Fruit fly (Drosophila melanogaster) whole organism, adult: ENCODE data around the gene CG42764.

Experiments
- CG14711 ChIP-seq: fragments of 200-800 bp; sonication (Bioruptor generic); optimal IDR thresholded peaks from 2 replicates; lab custom pipeline; 2018; ENCODE audit warnings: missing biosample characterization, mild to moderate bottlenecking, missing genetic modification characterization, moderate library complexity
- CG5204 ChIP-seq: fragments of 200-800 bp; sonication (Bioruptor generic); optimal IDR thresholded peaks from 2 replicates; lab custom pipeline; 2016; ENCODE audit warnings: missing biosample characterization, missing genetic modification characterization
- CG7101 ChIP-seq: fragments of 200-800 bp; sonication (Bioruptor generic); optimal IDR thresholded peaks from 2 replicates; lab custom pipeline; 2018; ENCODE audit warnings: missing biosample characterization, mild to moderate bottlenecking, missing genetic modification characterization, moderate library complexity
- Crg-1 ChIP-seq: fragments of 200-800 bp; sonication (Bioruptor generic); optimal IDR thresholded peaks from 2 replicates; lab custom pipeline; 2016; ENCODE audit warnings: missing biosample characterization, missing genetic modification characterization
- Hr96 ChIP-seq: fragments of 200-800 bp; sonication (Bioruptor generic); optimal IDR thresholded peaks from 2 replicates; lab custom pipeline; 2016; ENCODE audit warnings: missing biosample characterization, missing genetic modification characterization
- Mnt ChIP-seq: fragments of 200-800 bp; sonication (Bioruptor generic); optimal IDR thresholded peaks from 2 replicates; lab custom pipeline; 2016; ENCODE audit warnings: missing biosample characterization, mild to moderate bottlenecking, missing genetic modification characterization
- bab1 ChIP-seq: fragments of 200-800 bp; sonication (Bioruptor generic); optimal IDR thresholded peaks from 3 replicates; lab custom pipeline; 2019; ENCODE audit warnings: missing biosample characterization, mild to moderate bottlenecking, missing genetic modification characterization, moderate library complexity
- cic ChIP-seq: fragments of 200-800 bp; sonication (Bioruptor generic); optimal IDR thresholded peaks from 2 replicates; lab custom pipeline; 2017; ENCODE audit warnings: missing biosample characterization, mild to moderate bottlenecking, missing genetic modification characterization, moderate library complexity
- cnc ChIP-seq, 2 experiments: fragments of >200 bp; optimal IDR thresholded peaks; 2 replicates each; lab custom pipeline; 2017
- kay ChIP-seq: fragments of 200-800 bp; sonication (Bioruptor generic); peaks from one replicate; lab custom pipeline; 2016; ENCODE audit warnings: missing biosample characterization, missing genetic modification characterization, borderline replicate concordance
- toe ChIP-seq: fragments of 200-800 bp; sonication (Bioruptor generic); optimal IDR thresholded peaks from 2 replicates; lab custom pipeline; 2016; ENCODE audit warnings: missing biosample characterization, missing genetic modification characterization

DNA sequence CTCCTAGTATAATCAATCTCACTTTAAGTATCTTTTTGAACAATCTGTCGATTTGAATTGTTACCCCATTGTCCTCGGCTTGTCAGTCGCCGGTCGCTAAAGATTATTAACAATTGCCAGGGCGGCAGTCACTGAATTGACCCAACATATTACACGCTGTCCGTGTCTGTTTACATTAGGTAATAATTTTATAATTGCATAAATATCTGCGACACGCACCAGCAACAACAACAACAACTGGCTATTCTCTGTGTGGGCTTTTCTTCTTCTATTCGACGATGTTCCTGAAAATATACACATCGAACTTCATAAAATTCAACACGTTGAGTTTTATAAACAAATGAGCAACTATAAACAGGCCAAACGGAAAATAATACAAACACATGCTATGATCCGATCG lies 17.1 kb downstream of the CG42764 start:
- TF ChIP-seq CG5204 (GFP tag; lab: Kevin White, UChicago) = no peak
- no peak for TF ChIP-seq Crg-1 (GFP tag; lab: Kevin White, UChicago)
- no peak for TF ChIP-seq kay (GFP tag; lab: Kevin White, UChicago)
- no peak for TF ChIP-seq Mnt (GFP tag; lab: Kevin White, UChicago)
- TF ChIP-seq cnc (optimal IDR thresholded peaks at IDR 0.05; lab: Kevin White, UChicago) = no peak
- no peak for TF ChIP-seq cic (GFP tag; lab: Kevin White, UChicago)
- no peak for TF ChIP-seq CG7101 (tag; lab: Kevin White, UChicago)
- no peak for TF ChIP-seq Hr96 (GFP tag; lab: Kevin White, UChicago)
- TF ChIP-seq toe (GFP tag; lab: Kevin White, UChicago) = no peak
- no peak for TF ChIP-seq bab1 (GFP tag; lab: Kevin White, UChicago)
- TF ChIP-seq CG14711 (tag; lab: Kevin White, UChicago) = no peak
